Fruit fly (Drosophila melanogaster): ENCODE results near the gene Or19a.

DNA sequence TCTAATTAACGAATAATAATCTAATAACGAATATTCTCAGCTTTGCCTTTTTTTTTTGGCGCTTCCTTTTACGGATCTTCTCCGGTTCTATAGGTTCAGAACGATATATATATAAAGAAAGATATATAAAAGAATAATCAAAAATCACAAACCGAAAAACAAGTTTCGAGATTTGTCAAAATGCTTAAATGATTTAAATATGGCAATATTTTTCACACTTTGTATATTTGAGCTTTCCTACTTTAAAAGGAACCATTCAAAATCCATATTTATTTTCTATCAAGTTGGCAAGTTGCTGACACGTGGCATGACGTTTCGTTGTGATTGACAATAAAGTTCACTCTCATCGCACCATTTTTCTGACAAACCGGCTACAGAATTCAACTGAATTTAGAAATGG is 2.3 kb downstream of the Or19a start, which contains the start of gene CG34332:
- TF ChIP-seq CG14655 (GFP tag; optimal IDR thresholded peaks at IDR 0.05): no peak
- TF ChIP-seq CG17806 (tag; optimal IDR thresholded peaks at IDR 0.05): no peak
- no peak for TF ChIP-seq CG8159 (tag; optimal IDR thresholded peaks at IDR 0.05)
- no peak for TF ChIP-seq CG12605 (GFP tag; IDR thresholded peaks at IDR 0.05)
- TF ChIP-seq CG13204 (GFP tag; optimal IDR thresholded peaks at IDR 0.05): no peak
- TF ChIP-seq CG34367 (tag; optimal IDR thresholded peaks at IDR 0.05): no peak
- no peak for TF ChIP-seq Ets98B (GFP tag; IDR thresholded peaks at IDR 0.05)
- TF ChIP-seq EcR (GFP tag; optimal IDR thresholded peaks at IDR 0.05): no peak
- TF ChIP-seq gl (tag; optimal IDR thresholded peaks at IDR 0.05): no peak
- TF ChIP-seq Pif1B (GFP tag; optimal IDR thresholded peaks at IDR 0.05): no peak
- no peak for TF ChIP-seq CG8301 (tag; optimal IDR thresholded peaks at IDR 0.05)
- TF ChIP-seq Snoo (tag; optimal IDR thresholded peaks at IDR 0.05): no peak
